Fruit fly (Drosophila melanogaster) whole organism, embryonic: ENCODE results near the gene CG32544.

Experiments
- Atf6 ChIP-seq: fragments of 200-800 bp; sonication (Bioruptor generic); IDR thresholded peaks from 2 replicates; pipeline ENCODE4 v1.3.6; 2022; ENCODE audit warnings: missing biosample characterization, missing genetic modification characterization
- Bteb2 ChIP-seq: fragments of 200-800 bp; sonication (Bioruptor generic); optimal IDR thresholded peaks from 2 replicates; lab custom pipeline; 2016; ENCODE audit warnings: missing biosample characterization, missing genetic modification characterization
- CG10147 ChIP-seq: fragments of 200-800 bp; sonication (Bioruptor generic); optimal IDR thresholded peaks from 2 replicates; lab custom pipeline; 2019; ENCODE audit warnings: missing biosample characterization, mild to moderate bottlenecking, missing genetic modification characterization, moderate library complexity
- CG11456 ChIP-seq: fragments of 200-800 bp; sonication (Bioruptor generic); IDR thresholded peaks from 3 replicates; pipeline ENCODE4 v1.3.6; 2022; ENCODE audit warnings: missing biosample characterization, missing genetic modification characterization
- CG11504 ChIP-seq: fragments of 200-800 bp; sonication (Bioruptor generic); optimal IDR thresholded peaks from 3 replicates; lab custom pipeline; 2019; ENCODE audit warnings: missing biosample characterization, mild to moderate bottlenecking, missing genetic modification characterization, moderate library complexity
- CG12071 ChIP-seq: fragments of 200-800 bp; sonication (Bioruptor generic); optimal IDR thresholded peaks from 3 replicates; lab custom pipeline; 2018; ENCODE audit warnings: missing biosample characterization, mild to moderate bottlenecking, missing genetic modification characterization
- CG12236 ChIP-seq: fragments of 200-800 bp; sonication (Bioruptor generic); optimal IDR thresholded peaks from 2 replicates; lab custom pipeline; 2016; ENCODE audit warnings: missing biosample characterization, missing genetic modification characterization
- CG13123 ChIP-seq: fragments of 200-800 bp; sonication (Bioruptor generic); optimal IDR thresholded peaks from 2 replicates; lab custom pipeline; 2016; ENCODE audit warnings: missing biosample characterization, missing genetic modification characterization
- CG13624 ChIP-seq: fragments of 200-800 bp; sonication (Bioruptor generic); optimal IDR thresholded peaks from 2 replicates; lab custom pipeline; 2016; ENCODE audit warnings: missing biosample characterization, missing genetic modification characterization
- CG1647 ChIP-seq: fragments of 200-800 bp; sonication (Bioruptor generic); optimal IDR thresholded peaks from 3 replicates; lab custom pipeline; 2016; ENCODE audit warnings: missing biosample characterization, missing genetic modification characterization
- CG16815 ChIP-seq: fragments of 200-800 bp; sonication (Bioruptor generic); optimal IDR thresholded peaks from 3 replicates; lab custom pipeline; 2017; ENCODE audit warnings: missing biosample characterization, mild to moderate bottlenecking, missing genetic modification characterization
- CG17568 ChIP-seq: fragments of 200-800 bp; sonication (Bioruptor generic); optimal IDR thresholded peaks from 2 replicates; lab custom pipeline; 2018; ENCODE audit warnings: missing biosample characterization, mild to moderate bottlenecking, missing genetic modification characterization, moderate library complexity
- CG17612 ChIP-seq: fragments of 200-800 bp; sonication (Bioruptor generic); IDR thresholded peaks from 2 replicates; pipeline ENCODE4 v1.3.6; 2022; ENCODE audit warnings: missing biosample characterization, missing genetic modification characterization
- CG18011 ChIP-seq: fragments of 200-800 bp; sonication (Bioruptor generic); optimal IDR thresholded peaks from 2 replicates; lab custom pipeline; 2017; ENCODE audit warnings: missing biosample characterization, missing genetic modification characterization, mild to moderate bottlenecking, moderate library complexity, missing genotype
- CG18599 ChIP-seq: fragments of 200-800 bp; sonication (Bioruptor generic); optimal IDR thresholded peaks from 3 replicates; lab custom pipeline; 2017; ENCODE audit warnings: missing biosample characterization, missing genetic modification characterization, mild to moderate bottlenecking, moderate library complexity, missing genetic modification reagents
- CG2202 ChIP-seq: fragments of 200-800 bp; sonication (Bioruptor generic); optimal IDR thresholded peaks from 2 replicates; lab custom pipeline; 2018; ENCODE audit warnings: missing biosample characterization, mild to moderate bottlenecking, missing genetic modification characterization
- CG3163 ChIP-seq: fragments of 200-800 bp; sonication (Bioruptor generic); optimal IDR thresholded peaks from 3 replicates; lab custom pipeline; 2016; ENCODE audit warnings: missing biosample characterization, missing genetic modification characterization
- CG3407 ChIP-seq: fragments of 200-800 bp; sonication (Bioruptor generic); optimal IDR thresholded peaks from 2 replicates; lab custom pipeline; 2018; ENCODE audit warnings: missing biosample characterization, mild to moderate bottlenecking, missing genetic modification characterization
- CG3847 ChIP-seq: fragments of 200-800 bp; sonication (Bioruptor generic); IDR thresholded peaks from 2 replicates; pipeline ENCODE4 v1.3.6; 2022; ENCODE audit warnings: missing biosample characterization, missing genetic modification characterization
- CG4360 ChIP-seq: fragments of 200-800 bp; sonication (Bioruptor generic); IDR thresholded peaks from 2 replicates; pipeline ENCODE4 v1.3.6; 2022; ENCODE audit warnings: missing biosample characterization, missing genetic modification characterization
- CG5953 ChIP-seq: fragments of 200-800 bp; sonication (Bioruptor generic); IDR thresholded peaks from 2 replicates; pipeline ENCODE4 v1.3.6; 2022; ENCODE audit warnings: missing biosample characterization, missing genetic modification characterization
- CG7745 ChIP-seq: fragments of 200-800 bp; sonication (Bioruptor generic); optimal IDR thresholded peaks from 2 replicates; lab custom pipeline; 2018; ENCODE audit warnings: missing biosample characterization, mild to moderate bottlenecking, missing genetic modification characterization, moderate library complexity
- CG8388 ChIP-seq: fragments of 200-800 bp; sonication (Bioruptor generic); optimal IDR thresholded peaks from 2 replicates; lab custom pipeline; 2019; ENCODE audit warnings: missing biosample characterization, mild to moderate bottlenecking, missing genetic modification characterization, moderate library complexity
- CG8924 ChIP-seq: fragments of 200-800 bp; optimal IDR thresholded peaks from 3 replicates; lab custom pipeline; 2019; ENCODE audit warnings: missing biosample characterization, mild to moderate bottlenecking, missing genetic modification characterization, moderate library complexity
- CG8944 ChIP-seq: fragments of 200-800 bp; sonication (Bioruptor generic); optimal IDR thresholded peaks from 3 replicates; lab custom pipeline; 2016; ENCODE audit warnings: missing biosample characterization, missing genetic modification characterization
- CrebB ChIP-seq: fragments of 200-800 bp; sonication (Bioruptor generic); optimal IDR thresholded peaks from 3 replicates; lab custom pipeline; 2018; ENCODE audit warnings: missing biosample characterization, mild to moderate bottlenecking, missing genetic modification characterization
- GATAe ChIP-seq: fragments of 200-800 bp; sonication (Bioruptor generic); conservative IDR thresholded peaks from 2 replicates; pipeline ENCODE4 v1.3.6; 2022; ENCODE audit warnings: missing biosample characterization, missing genetic modification characterization
- Mrtf ChIP-seq: fragments of 200-800 bp; sonication (Bioruptor generic); IDR thresholded peaks from 3 replicates; pipeline ENCODE4 v1.3.6; 2022; ENCODE audit warnings: missing biosample characterization, missing genetic modification characterization
- Myb ChIP-seq: fragments of 200-800 bp; sonication (Bioruptor generic); optimal IDR thresholded peaks from 2 replicates; lab custom pipeline; 2016; ENCODE audit warnings: missing biosample characterization, missing genetic modification characterization
- NC2α ChIP-seq: fragments of 200-800 bp; sonication (Bioruptor generic); optimal IDR thresholded peaks from 2 replicates; lab custom pipeline; 2016; ENCODE audit warnings: missing biosample characterization, missing genetic modification characterization
- NC2β ChIP-seq: fragments of 200-800 bp; sonication (Bioruptor generic); optimal IDR thresholded peaks from 2 replicates; lab custom pipeline; 2016; ENCODE audit warnings: missing biosample characterization, missing genetic modification characterization
- Spps ChIP-seq: fragments of 200-800 bp; sonication (Bioruptor generic); optimal IDR thresholded peaks from 2 replicates; lab custom pipeline; 2018; ENCODE audit warnings: missing biosample characterization, mild to moderate bottlenecking, missing genetic modification characterization
- Sry-δ ChIP-seq: fragments of 200-800 bp; sonication (Bioruptor generic); optimal IDR thresholded peaks from 2 replicates; lab custom pipeline; 2016; ENCODE audit warnings: missing biosample characterization, missing genetic modification characterization
- Xrp1 ChIP-seq: fragments of 200-800 bp; sonication (Bioruptor generic); IDR thresholded peaks from 2 replicates; pipeline ENCODE4 v1.3.6; 2022; ENCODE audit warnings: missing biosample characterization, missing genetic modification characterization
- crp ChIP-seq, 2 experiments: fragments of 200-800 bp; sonication (Bioruptor generic); optimal IDR thresholded peaks; 2 replicates in 1 of 2; 3 replicates in 1 of 2; lab custom pipeline; 2017; ENCODE audit warnings: missing biosample characterization in 2 of 2, missing genetic modification characterization in 2 of 2, mild to moderate bottlenecking in 1 of 2, moderate library complexity in 1 of 2
- exex ChIP-seq: fragments of 200-800 bp; sonication (Bioruptor generic); optimal IDR thresholded peaks from 4 replicates; lab custom pipeline; 2018; ENCODE audit warnings: missing biosample characterization, mild to moderate bottlenecking, missing genetic modification characterization, moderate library complexity
- fd96Cb ChIP-seq: fragments of 200-800 bp; sonication (Bioruptor generic); optimal IDR thresholded peaks from 2 replicates; lab custom pipeline; 2018; ENCODE audit warnings: missing biosample characterization, mild to moderate bottlenecking, missing genetic modification characterization, moderate library complexity
- gfzf ChIP-seq: fragments of 200-800 bp; sonication (Bioruptor generic); optimal IDR thresholded peaks from 2 replicates; lab custom pipeline; 2016; ENCODE audit warnings: missing biosample characterization, mild to moderate bottlenecking, missing genetic modification characterization, moderate library complexity
- nmo ChIP-seq: fragments of 200-800 bp; sonication (Bioruptor generic); optimal IDR thresholded peaks from 2 replicates; lab custom pipeline; 2018; ENCODE audit warnings: missing biosample characterization, mild to moderate bottlenecking, missing genetic modification characterization, moderate library complexity
- oc ChIP-seq: fragments of 200-800 bp; sonication (Bioruptor generic); optimal IDR thresholded peaks from 2 replicates; lab custom pipeline; 2018; ENCODE audit warnings: missing biosample characterization, mild to moderate bottlenecking, missing genetic modification characterization, moderate library complexity
- pros ChIP-seq: fragments of 200-800 bp; sonication (Bioruptor generic); optimal IDR thresholded peaks from 3 replicates; lab custom pipeline; 2019; ENCODE audit warnings: missing biosample characterization, mild to moderate bottlenecking, missing genetic modification characterization, moderate library complexity
- psq ChIP-seq: fragments of 200-800 bp; sonication (Bioruptor generic); optimal IDR thresholded peaks from 2 replicates; lab custom pipeline; 2017; ENCODE audit warnings: missing biosample characterization, missing genetic modification characterization
- schlank ChIP-seq: fragments of 200-800 bp; sonication (Bioruptor generic); optimal IDR thresholded peaks from 2 replicates; lab custom pipeline; 2018; ENCODE audit warnings: missing biosample characterization, mild to moderate bottlenecking, missing genetic modification characterization
- sima ChIP-seq: fragments of 200-800 bp; sonication (Bioruptor generic); optimal IDR thresholded peaks from 2 replicates; lab custom pipeline; 2016; ENCODE audit warnings: missing biosample characterization, missing genetic modification characterization
- sna ChIP-seq: fragments of 200-800 bp; sonication (Bioruptor generic); IDR thresholded peaks from 2 replicates; pipeline ENCODE4 v1.3.6; 2022; ENCODE audit warnings: missing biosample characterization, missing genetic modification characterization; ENCODE audit not compliant: partially characterized antibody
- sob ChIP-seq: fragments of 200-800 bp; sonication (Bioruptor generic); IDR thresholded peaks from 2 replicates; pipeline ENCODE4 v1.3.6; 2022; ENCODE audit warnings: missing biosample characterization, missing genetic modification characterization
- sqz ChIP-seq: fragments of 200-800 bp; sonication (Bioruptor generic); optimal IDR thresholded peaks from 3 replicates; lab custom pipeline; 2018; ENCODE audit warnings: missing biosample characterization, mild to moderate bottlenecking, missing genetic modification characterization
- stc ChIP-seq: fragments of 200-800 bp; sonication (Bioruptor generic); IDR thresholded peaks from 2 replicates; pipeline ENCODE4 v1.3.6; 2022; ENCODE audit warnings: missing biosample characterization, missing genetic modification characterization
- trh ChIP-seq: fragments of 200-800 bp; sonication (Bioruptor generic); optimal IDR thresholded peaks from 2 replicates; lab custom pipeline; 2016; ENCODE audit warnings: missing biosample characterization, missing genetic modification characterization
- vvl ChIP-seq: fragments of 200-800 bp; sonication (Bioruptor generic); IDR thresholded peaks from 2 replicates; pipeline ENCODE4 v1.3.6; 2022; ENCODE audit warnings: missing biosample characterization, missing genetic modification characterization
- zen ChIP-seq: fragments of 200-800 bp; sonication (Bioruptor generic); optimal IDR thresholded peaks from 3 replicates; lab custom pipeline; 2018; ENCODE audit warnings: missing biosample characterization, mild to moderate bottlenecking, missing genetic modification characterization, moderate library complexity

CG32544 gene

dm6 chrX:18837046-18837445 lies 23.0 kb upstream of the CG32544 start (continued):
- TF ChIP-seq CG7745 (tag; lab: Kevin White, UChicago) (no peak), pros (GFP tag; lab: Kevin White, UChicago) (peak; percentile 0), sob (peak; percentile 35; the same call in 1 of the 2 replicates), CG5953 (GFP tag; lab: Robert Waterston, UW) (0 out of 2 replicates have a peak, but pooled peaks have one; percentile 29), Spps (tag; lab: Kevin White, UChicago) (no peak), trh (GFP tag; lab: Kevin White, UChicago) (no peak), CG1647 (GFP tag; lab: Kevin White, UChicago) (no peak), exex (tag; lab: Kevin White, UChicago) (no peak), fd96Cb (no peak), CG3407 (GFP tag; lab: Kevin White, UChicago) (peak; percentile 2), vvl (GFP tag; lab: Robert Waterston, UW) (peak; percentile 46; the same call in 1 of the 2 replicates), crp (GFP tag; optimal IDR thresholded peaks at IDR 0.05; lab: Kevin White, UChicago) (no peak), CG16815 (GFP tag; lab: Kevin White, UChicago) (peak; percentile 19), Mrtf (GFP tag; lab: Robert Waterston, UW) (0 out of 3 replicates have a peak, but pooled peaks have one; percentile 11), schlank (tag; lab: Kevin White, UChicago) (peak; percentile 3), CG2202 (no peak), Sry-δ (GFP tag; lab: Kevin White, UChicago) (no peak), CG12236 (no peak), CG3847 (GFP tag; lab: Robert Waterston, UW) (no peak; the same call in 1 of the 2 replicates), Bteb2 (GFP tag; lab: Kevin White, UChicago) (no peak), CG8388 (peak; percentile 28), Atf6 (GFP tag; lab: Robert Waterston, UW) (no peak), CG8944 (GFP tag; lab: Kevin White, UChicago) (peak; percentile 33), CrebB (no peak), sima (GFP tag; lab: Kevin White, UChicago) (no peak), sqz (GFP tag; lab: Kevin White, UChicago) (no peak), CG12071 (GFP tag; lab: Kevin White, UChicago) (no peak), CG17568 (no peak), CG18011 (no peak), NC2β (no peak), CG10147 (no peak), CG8924 (peak; percentile 9), zen (tag; lab: Kevin White, UChicago) (no peak), CG18599 (GFP tag; lab: Kevin White, UChicago) (no peak), CG17612 (no peak), CG3163 (GFP tag; lab: Kevin White, UChicago) (no peak), stc (GFP tag; lab: Robert Waterston, UW) (peak; percentile 69), gfzf (GFP tag; lab: Kevin White, UChicago) (no peak), nmo (peak; percentile 58), GATAe (no peak), CG4360 (GFP tag; lab: Robert Waterston, UW) (no peak), Myb (GFP tag; lab: Kevin White, UChicago) (peak; percentile 15), psq (GFP tag; lab: Kevin White, UChicago) (no peak), CG13624 (GFP tag; lab: Kevin White, UChicago) (no peak), CG13123 (GFP tag; lab: Kevin White, UChicago) (no peak), CG11456 (GFP tag; lab: Robert Waterston, UW) (no peak), NC2α (GFP tag; lab: Kevin White, UChicago) (no peak), sna (GFP tag; lab: Robert Waterston, UW) (no peak), Xrp1 (GFP tag; lab: Robert Waterston, UW) (peak; percentile 73), oc (tag; lab: Kevin White, UChicago) (no peak), CG11504 (tag; lab: Kevin White, UChicago) (peak; percentile 59)
